Worm (Caenorhabditis elegans) whole organism, L1 larva: ENCODE data around the gene ZK418.5.

Experiments
- aha-1 ChIP-seq: fragments of 150-350 bp; optimal IDR thresholded peaks from 2 replicates; lab custom pipeline; 2014; ENCODE audit warnings: missing biosample characterization, missing genetic modification characterization
- ama-1 ChIP-seq: fragments of 150-350 bp; optimal IDR thresholded peaks from 2 replicates; lab custom pipeline; 2014
- ces-1 ChIP-seq: fragments of 150-350 bp; optimal IDR thresholded peaks from 2 replicates; lab custom pipeline; 2014; ENCODE audit warnings: missing biosample characterization, missing genetic modification reagents, missing genetic modification characterization
- efl-1 ChIP-seq, 4 experiments: fragments of 150-350 bp; optimal IDR thresholded peaks in 3 of 4; peaks in 1 of 4; 1 replicate in 1 of 4; 2 replicates in 3 of 4; lab custom pipeline; 2014; ENCODE audit warnings: missing biosample characterization in 2 of 4, missing genetic modification characterization in 2 of 4, missing genetic modification reagents in 2 of 4
- hlh-4 ChIP-seq: sonication (generic microtip); optimal IDR thresholded peaks from 2 replicates; lab custom pipeline; 2016; ENCODE audit warnings: mild to moderate bottlenecking, missing genetic modification characterization, missing compliant biosample characterization
- lin-35 ChIP-seq, 2 experiments: fragments of 150-350 bp; optimal IDR thresholded peaks; 2 replicates each; lab custom pipeline; 2014; ENCODE audit warnings: missing biosample characterization in 2 of 2, missing genetic modification characterization in 2 of 2, missing genetic modification reagents in 2 of 2
- mdl-1 ChIP-seq, 2 experiments: fragments of 150-350 bp; optimal IDR thresholded peaks; 2 replicates each; lab custom pipeline; 2014 to 2017; ENCODE audit warnings: missing biosample characterization in 2 of 2, missing genetic modification characterization in 2 of 2, inconsistent platforms in 1 of 2
- nhr-19 ChIP-seq: fragments of 200-800 bp; sonication (Bioruptor generic); conservative IDR thresholded peaks from 2 replicates; pipeline ENCODE4 v1.3.6; 2022; ENCODE audit warnings: missing genetic modification characterization, missing compliant biosample characterization
- nhr-28 ChIP-seq: fragments of 150-350 bp; optimal IDR thresholded peaks from 2 replicates; lab custom pipeline; 2014; ENCODE audit warnings: missing biosample characterization, missing genetic modification characterization
- pag-3 ChIP-seq: sonication (generic microtip); optimal IDR thresholded peaks from 2 replicates; lab custom pipeline; 2017; ENCODE audit warnings: missing genetic modification characterization, mild to moderate bottlenecking, missing compliant biosample characterization, antibody characterized with exemption, borderline replicate concordance; ENCODE audit not compliant: insufficient read depth
- pqm-1 ChIP-seq: sonication (generic microtip); optimal IDR thresholded peaks from 3 replicates; lab custom pipeline; 2017; ENCODE audit warnings: missing biosample characterization, missing genetic modification characterization
- sptf-1 ChIP-seq: fragments of 150-350 bp; optimal IDR thresholded peaks from 2 replicates; lab custom pipeline; 2014; ENCODE audit warnings: missing biosample characterization, missing genetic modification characterization
- unc-130 ChIP-seq: fragments of 150-350 bp; optimal IDR thresholded peaks from 2 replicates; lab custom pipeline; 2017; ENCODE audit warnings: missing biosample characterization, missing genetic modification characterization, inconsistent platforms
- unc-62 ChIP-seq: fragments of 150-350 bp; optimal IDR thresholded peaks from 2 replicates; lab custom pipeline; 2014; ENCODE audit warnings: missing biosample characterization, missing genetic modification reagents, missing genetic modification characterization

ce11 chrIII:7112285-7112684, 38.6 kb upstream of the ZK418.5 start:
- TF ChIP-seq hlh-4 (tag; lab: Kevin White, UChicago) (no peak), nhr-28 (tag; lab: Kevin White, UChicago) (no peak), nhr-19 (GFP tag; lab: Robert Waterston, UW) (no peak), mdl-1 (tag; optimal IDR thresholded peaks at IDR 0.05; lab: Kevin White, UChicago) (no peak), aha-1 (tag; lab: Kevin White, UChicago) (no peak), efl-1 (optimal IDR thresholded peaks at IDR 0.05; lab: Kevin White, UChicago) (no peak), efl-1 (GFP tag; optimal IDR thresholded peaks at IDR 0.05 in 1 of 2; lab: Kevin White, UChicago) (no peak), ama-1 (lab: Kevin White, UChicago) (no peak), unc-62 (GFP tag; lab: Kevin White, UChicago) (no peak), pqm-1 (tag; lab: Kevin White, UChicago) (no peak), pag-3 (tag; lab: Kevin White, UChicago) (no peak), sptf-1 (no peak), ces-1 (GFP tag; lab: Kevin White, UChicago) (no peak), lin-35 (GFP tag; optimal IDR thresholded peaks at IDR 0.05; lab: Kevin White, UChicago) (no peak), unc-130 (no peak)
